Worm (Caenorhabditis elegans) whole organism, dauer: ENCODE measurements around the gene T04G9.7.

Source experiments
- unc-62 ChIP-seq: sonication (generic microtip); optimal IDR thresholded peaks from 2 replicates; lab custom pipeline; 2017; ENCODE audit warnings: missing biosample characterization, missing genetic modification reagents, missing genetic modification characterization

T04G9.7 gene

DNA sequence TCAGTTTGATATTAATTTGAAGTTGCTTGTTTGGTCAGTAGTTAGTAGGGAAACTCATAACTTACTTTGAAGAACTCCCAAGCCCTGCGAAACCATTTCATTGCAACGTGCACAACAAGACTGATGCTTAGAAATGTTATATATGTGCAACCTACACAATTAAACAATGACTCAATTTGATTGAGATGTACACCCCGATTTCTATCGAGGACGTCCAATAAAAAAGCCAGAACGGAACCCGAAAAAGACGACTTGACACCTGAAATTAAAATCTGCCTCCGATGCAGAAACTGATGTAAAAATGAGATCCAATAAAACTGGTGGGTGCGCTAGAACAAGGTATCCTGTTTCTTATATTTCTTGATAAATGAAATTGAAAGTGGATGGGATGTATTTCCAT is 14.2 kb downstream of the T04G9.7 start, which contains the start of gene T04G9.6:
T04G9.6 (minus strand) TSS at position 101 of the 400 bp plus-strand sequence.
- no peak for TF ChIP-seq unc-62 (GFP tag; lab: Kevin White, UChicago)

ce11 chrX:785368-785767 is 14.7 kb downstream of the T04G9.7 start:
- no peak for TF ChIP-seq unc-62 (GFP tag; lab: Kevin White, UChicago)

DNA sequence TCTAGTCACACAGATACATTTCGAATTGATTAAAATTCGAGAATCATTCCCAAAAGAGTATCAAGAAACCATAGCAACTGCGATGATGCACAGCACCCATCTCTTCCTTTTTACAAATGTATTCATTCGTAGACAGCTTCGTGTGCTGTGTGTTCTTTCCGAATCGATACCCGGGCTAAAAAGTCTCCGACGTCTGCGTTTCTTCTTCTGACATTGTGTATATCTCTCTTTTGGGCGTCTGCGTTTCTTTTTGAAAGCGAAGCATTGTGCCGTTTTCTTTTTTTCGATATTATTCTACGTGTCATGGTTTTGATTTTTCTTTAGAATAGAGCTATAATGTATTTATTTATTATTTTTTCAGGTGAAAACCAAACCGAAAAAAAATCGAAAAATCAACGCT is 17.4 kb downstream of the T04G9.7 start, which contains the start of gene attf-5:
attf-5 (plus strand) TSS at position 362 of the 400 bp plus-strand sequence.
- TF ChIP-seq unc-62 (GFP tag; lab: Kevin White, UChicago): no peak

DNA sequence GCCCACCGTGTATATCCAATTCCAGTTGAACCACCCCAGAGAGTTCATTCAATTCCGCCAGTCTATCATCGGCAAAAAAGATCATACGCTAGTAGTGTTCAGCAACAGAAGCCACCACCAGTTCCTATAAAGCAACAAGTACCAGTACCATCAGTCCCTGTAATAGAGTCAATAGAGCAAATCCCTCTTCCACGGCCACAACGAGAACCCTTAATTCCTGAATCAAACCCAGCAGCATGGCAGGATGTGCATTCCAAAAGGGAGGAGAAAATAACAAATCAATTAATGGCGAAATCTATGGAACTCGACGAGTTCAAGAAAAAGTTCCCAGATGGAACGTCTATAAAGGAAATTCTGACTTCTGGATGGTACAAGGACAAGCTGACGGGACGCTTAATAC is 19.2 kb downstream of the T04G9.7 start:
- no peak for TF ChIP-seq unc-62 (GFP tag; lab: Kevin White, UChicago)

ce11 chrX:790593-790992 is 20.0 kb downstream of the T04G9.7 start:
- TF ChIP-seq unc-62 (GFP tag; lab: Kevin White, UChicago): no peak

DNA sequence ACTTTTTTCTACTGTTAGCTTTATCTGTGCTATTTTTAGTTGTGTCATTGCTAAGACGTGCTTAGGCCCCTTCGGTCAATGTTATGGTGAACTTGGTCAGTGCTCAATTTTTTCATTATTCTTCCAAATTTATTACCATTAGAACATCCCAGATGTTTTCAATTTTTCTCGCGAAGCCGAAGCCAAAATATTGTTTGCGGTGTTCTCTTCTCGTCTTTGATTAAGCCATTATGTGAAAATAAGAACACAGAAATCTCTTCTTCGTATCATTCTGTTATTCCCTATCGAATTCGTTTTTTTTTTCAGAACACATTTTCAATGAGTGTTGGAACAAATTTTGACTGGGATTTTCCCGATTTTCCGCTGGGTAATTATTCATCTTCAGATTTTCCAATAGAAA is 31.8 kb downstream of the T04G9.7 start, which contains the start of gene gtr-1:
gtr-1 (plus strand) TSS at position 301 of the 400 bp plus-strand sequence.
- TF ChIP-seq unc-62 (GFP tag; lab: Kevin White, UChicago): no peak

DNA sequence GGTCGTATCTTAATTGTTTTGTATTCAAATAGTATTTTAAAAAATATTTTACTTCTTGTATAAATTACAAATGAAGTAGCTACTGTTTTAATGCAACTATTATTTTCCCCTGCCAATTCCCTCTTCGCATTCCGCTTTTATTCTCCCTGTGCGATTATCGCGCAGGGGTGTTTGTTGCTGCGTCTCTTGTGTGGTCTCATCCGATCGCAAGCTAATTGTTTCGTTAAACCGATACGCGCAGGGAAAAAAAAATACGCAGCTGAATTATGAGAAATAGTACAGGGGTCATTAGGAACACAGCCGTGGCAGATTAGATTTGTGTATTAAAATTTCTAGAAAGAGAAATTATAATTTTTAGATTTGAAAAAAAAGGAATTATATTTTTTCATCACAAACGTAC is 35.9 kb downstream of the T04G9.7 start:
- TF ChIP-seq unc-62 (GFP tag; lab: Kevin White, UChicago): no peak

DNA sequence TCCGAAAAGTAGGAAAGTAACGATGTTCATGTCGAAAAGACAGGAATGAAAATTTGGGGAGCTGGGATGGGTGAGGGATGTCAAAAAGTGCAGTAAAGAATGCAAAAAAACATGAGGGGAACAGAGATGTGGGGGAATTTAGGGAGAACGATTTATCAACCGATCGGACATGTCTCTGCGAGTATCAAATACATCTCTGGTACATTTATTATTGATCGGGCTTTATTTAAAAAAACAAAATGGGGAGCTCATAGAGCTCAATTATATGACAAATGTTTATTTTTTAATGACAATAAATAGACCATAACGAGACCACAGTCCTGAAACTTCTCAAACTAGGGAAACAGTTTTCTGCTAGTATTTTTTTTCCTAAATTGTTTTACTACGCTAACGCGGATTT is 40.1 kb downstream of the T04G9.7 start, which contains the start of gene F25E2.2:
F25E2.2 (minus strand) TSS at position 101 of the 400 bp plus-strand sequence.
- TF ChIP-seq unc-62 (GFP tag; lab: Kevin White, UChicago): no peak

- TF ChIP-seq unc-62 (GFP tag; lab: Kevin White, UChicago): no peak
Measured at ce11 chrX:812264-812663, 41.6 kb downstream of the T04G9.7 start.

ce11 chrX:813063-813462 is 42.4 kb downstream of the T04G9.7 start, which contains the start of gene F25E2.3:
Gene F25E2.3, minus strand, starts transcription at chrX:813163.
- no peak for TF ChIP-seq unc-62 (GFP tag; lab: Kevin White, UChicago)

DNA sequence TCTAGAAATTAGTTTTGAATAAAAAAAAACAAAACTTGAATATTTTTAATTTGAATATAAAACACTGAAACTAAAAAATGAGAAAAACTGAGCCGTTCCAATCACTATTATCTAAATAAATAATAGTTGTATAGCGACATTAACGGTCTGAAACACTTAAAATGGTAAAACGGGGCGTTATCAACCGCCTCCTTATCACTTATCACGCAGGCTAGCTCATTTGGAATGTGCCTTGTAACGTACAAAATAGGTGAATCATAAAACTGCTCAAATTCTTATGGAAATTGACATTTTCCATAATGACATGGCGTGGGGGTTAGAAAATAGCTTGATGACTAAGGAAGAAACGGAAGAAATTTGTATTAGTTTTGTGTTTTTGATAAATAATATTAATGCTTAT is 45.3 kb downstream of the T04G9.7 start, which contains the start of gene ifd-2:
ifd-2 (minus strand) TSS at position 1 of the 400 bp plus-strand sequence.
- TF ChIP-seq unc-62 (GFP tag; lab: Kevin White, UChicago): no peak

DNA sequence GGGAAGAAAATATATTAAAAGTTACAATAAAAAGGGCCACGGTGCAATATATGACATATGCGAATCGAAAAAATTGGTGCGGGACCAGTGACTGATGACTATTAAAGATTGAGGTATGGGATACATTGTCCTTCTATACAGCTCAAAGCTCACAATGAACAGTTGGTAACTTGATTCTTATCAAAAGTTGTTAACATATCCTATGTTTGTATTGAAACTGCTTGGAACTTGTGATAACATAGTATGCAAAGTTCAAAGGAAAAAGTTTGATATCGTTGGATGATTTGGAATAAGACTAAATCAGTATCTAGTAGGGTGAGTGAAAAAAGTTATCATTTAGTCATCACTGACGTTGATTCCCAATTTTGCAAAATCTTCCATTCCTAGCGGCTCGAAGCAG is 47.3 kb downstream of the T04G9.7 start:
- TF ChIP-seq unc-62 (GFP tag; lab: Kevin White, UChicago): no peak
